Worm (Caenorhabditis elegans): Measurements from ENCODE around the gene his-39.

ce11 chrV:8518283-8518682 lies 18.0 kb upstream of the his-39 start:
- no peak for TF ChIP-seq elt-3 (tag; optimal IDR thresholded peaks at IDR 0.05)
- peak; percentile 29 for TF ChIP-seq sma-9 (GFP tag; optimal IDR thresholded peaks at IDR 0.05)
- no peak for TF ChIP-seq sma-9 (tag; optimal IDR thresholded peaks at IDR 0.05)
- TF ChIP-seq unc-62 (GFP tag; optimal IDR thresholded peaks at IDR 0.05), result no peak
- no peak for TF ChIP-seq snpc-4 (tag; optimal IDR thresholded peaks at IDR 0.05)
- TF ChIP-seq ztf-11 (tag; optimal IDR thresholded peaks at IDR 0.05), result no peak
- no peak for TF ChIP-seq Y55F3AM.14 (GFP tag; optimal IDR thresholded peaks at IDR 0.05)

All from whole organism, L2 larva.